Worm (Caenorhabditis elegans): Measurements from ENCODE around the gene ncs-4.

DNA sequence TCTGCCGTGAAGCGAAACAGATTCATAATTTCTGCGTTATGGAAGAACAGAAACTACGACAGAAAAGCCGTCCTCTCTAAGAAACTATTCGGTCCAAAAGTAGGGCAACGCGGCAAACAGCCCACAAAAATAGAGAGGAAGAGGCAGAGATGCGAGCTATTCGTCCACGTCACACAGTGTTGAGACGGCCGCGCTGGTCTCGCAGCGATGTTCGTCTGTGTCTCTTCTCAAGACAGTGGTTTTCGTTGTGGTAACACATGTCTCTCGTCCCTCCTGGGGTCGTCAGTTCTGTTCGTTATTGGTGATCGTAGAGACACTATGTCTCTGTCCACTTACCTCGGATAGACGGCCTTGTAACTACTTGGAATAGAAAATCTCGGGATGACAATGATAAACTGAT lies 17.6 kb upstream of the ncs-4 start, which contains the start of gene erd-2.1:
- no peak for TF ChIP-seq flt-1 (GFP tag; IDR thresholded peaks at IDR 0.05)
- TF ChIP-seq tab-1 (GFP tag; IDR thresholded peaks at IDR 0.05) = no peak
- no peak for TF ChIP-seq klf-2 (GFP tag; conservative IDR thresholded peaks at IDR 0.05)
- TF ChIP-seq ztf-29 (GFP tag; IDR thresholded peaks at IDR 0.05) = peak; percentile 18; the same call in 1 of the 2 replicates
